Fruit fly (Drosophila melanogaster) whole organism, embryonic: Measurements from ENCODE around the gene CG9691.

ENCODE experiments used
- CG1024 ChIP-seq: fragments of 200-800 bp; sonication (Bioruptor generic); IDR thresholded peaks from 2 replicates; pipeline ENCODE4 v1.3.6; 2022; ENCODE audit warnings: missing biosample characterization, missing genetic modification characterization
- CG10274 ChIP-seq: fragments of 200-800 bp; sonication (Bioruptor generic); optimal IDR thresholded peaks from 3 replicates; lab custom pipeline; 2017; ENCODE audit warnings: missing biosample characterization, mild to moderate bottlenecking, missing genetic modification characterization
- CG11695 ChIP-seq: fragments of 200-800 bp; sonication (Bioruptor generic); IDR thresholded peaks from 3 replicates; pipeline ENCODE4 v1.3.6; 2022; ENCODE audit warnings: missing biosample characterization, missing genetic modification characterization
- CG12071 ChIP-seq: fragments of 200-800 bp; sonication (Bioruptor generic); optimal IDR thresholded peaks from 3 replicates; lab custom pipeline; 2018; ENCODE audit warnings: missing biosample characterization, mild to moderate bottlenecking, missing genetic modification characterization
- CG13624 ChIP-seq: fragments of 200-800 bp; sonication (Bioruptor generic); optimal IDR thresholded peaks from 2 replicates; lab custom pipeline; 2016; ENCODE audit warnings: missing biosample characterization, missing genetic modification characterization
- CG13894 ChIP-seq: fragments of 200-800 bp; sonication (Bioruptor generic); optimal IDR thresholded peaks from 3 replicates; lab custom pipeline; 2018; ENCODE audit warnings: missing biosample characterization, mild to moderate bottlenecking, missing genetic modification characterization, moderate library complexity
- CG15514 ChIP-seq: fragments of 200-800 bp; sonication (Bioruptor generic); optimal IDR thresholded peaks from 3 replicates; lab custom pipeline; 2017; ENCODE audit warnings: missing biosample characterization, missing genetic modification characterization, mild to moderate bottlenecking, moderate library complexity, missing genetic modification reagents
- CG31224 ChIP-seq: fragments of 200-800 bp; sonication (Bioruptor generic); IDR thresholded peaks from 2 replicates; pipeline ENCODE4 v1.3.6; 2022; ENCODE audit warnings: missing biosample characterization, missing genetic modification characterization
- CG3163 ChIP-seq: fragments of 200-800 bp; sonication (Bioruptor generic); optimal IDR thresholded peaks from 3 replicates; lab custom pipeline; 2016; ENCODE audit warnings: missing biosample characterization, missing genetic modification characterization
- CG3838 ChIP-seq: fragments of 200-800 bp; sonication (Bioruptor generic); optimal IDR thresholded peaks from 3 replicates; lab custom pipeline; 2016; ENCODE audit warnings: missing biosample characterization, missing genetic modification characterization
- CG4404 ChIP-seq: fragments of 200-800 bp; sonication (Bioruptor generic); IDR thresholded peaks from 2 replicates; pipeline ENCODE4 v1.3.6; 2022; ENCODE audit warnings: missing biosample characterization, missing genetic modification characterization
- CG7786 ChIP-seq: fragments of 200-800 bp; sonication (Bioruptor generic); optimal IDR thresholded peaks from 2 replicates; lab custom pipeline; 2016; ENCODE audit warnings: missing biosample characterization, missing genetic modification characterization
- CG8359 ChIP-seq: fragments of 200-800 bp; sonication (Bioruptor generic); optimal IDR thresholded peaks from 2 replicates; lab custom pipeline; 2017; ENCODE audit warnings: missing biosample characterization, mild to moderate bottlenecking, missing genetic modification characterization, borderline replicate concordance
- CG9932 ChIP-seq: fragments of 200-800 bp; sonication (Bioruptor generic); IDR thresholded peaks from 2 replicates; pipeline ENCODE4 v1.3.6; 2022; ENCODE audit warnings: missing biosample characterization, missing genetic modification characterization
- D19A ChIP-seq: fragments of 200-800 bp; optimal IDR thresholded peaks from 3 replicates; lab custom pipeline; 2019; ENCODE audit warnings: missing biosample characterization, mild to moderate bottlenecking, missing genetic modification characterization, moderate library complexity
- Doc3 ChIP-seq: fragments of 200-800 bp; sonication (Bioruptor generic); IDR thresholded peaks from 3 replicates; pipeline ENCODE4 v1.3.6; 2022; ENCODE audit warnings: missing biosample characterization, missing genetic modification characterization; ENCODE audit not compliant: partially characterized antibody
- Elba2 ChIP-seq: fragments of 200-800 bp; sonication (Bioruptor generic); optimal IDR thresholded peaks from 3 replicates; lab custom pipeline; 2016; ENCODE audit warnings: missing biosample characterization, missing genetic modification characterization
- Gsc ChIP-seq: fragments of 200-800 bp; sonication (Bioruptor generic); IDR thresholded peaks from 2 replicates; pipeline ENCODE4 v1.3.6; 2022; ENCODE audit warnings: missing biosample characterization, missing genetic modification characterization
- HLH4C ChIP-seq: fragments of 200-800 bp; sonication (Bioruptor generic); IDR thresholded peaks from 3 replicates; pipeline ENCODE4 v1.3.6; 2022; ENCODE audit warnings: missing biosample characterization, missing genetic modification characterization; ENCODE audit not compliant: partially characterized antibody
- HmgD ChIP-seq: fragments of 200-800 bp; sonication (Bioruptor generic); optimal IDR thresholded peaks from 3 replicates; lab custom pipeline; 2016; ENCODE audit warnings: missing biosample characterization, missing genetic modification characterization
- Hr78 ChIP-seq, 2 experiments: fragments of 200-800 bp in 1 of 2; fragments of >200 bp in 1 of 2; sonication (Bioruptor generic) in 1 of 2; optimal IDR thresholded peaks; 2 replicates each; lab custom pipeline; 2017 to 2019; ENCODE audit warnings: missing biosample characterization in 2 of 2, missing genetic modification characterization in 2 of 2, mild to moderate bottlenecking in 1 of 2, moderate library complexity in 1 of 2
- Nf-YB ChIP-seq: fragments of 200-800 bp; sonication (Bioruptor generic); optimal IDR thresholded peaks from 3 replicates; lab custom pipeline; 2019; ENCODE audit warnings: missing biosample characterization, mild to moderate bottlenecking, missing genetic modification characterization, moderate library complexity
- Tbp ChIP-seq: fragments of >200 bp; optimal IDR thresholded peaks from 2 replicates; lab custom pipeline; 2018; ENCODE audit warnings: missing biosample characterization, missing genetic modification characterization
- Trl ChIP-seq, 3 experiments: fragments of >200 bp in 2 of 3; fragments of 200-800 bp in 1 of 3; sonication (Bioruptor generic) in 1 of 3; optimal IDR thresholded peaks; 2 replicates in 1 of 3; 3 replicates in 2 of 3; lab custom pipeline; 2016 to 2017; ENCODE audit warnings: missing biosample characterization in 1 of 3, missing genetic modification characterization in 1 of 3
- Usf ChIP-seq: fragments of 200-800 bp; sonication (Bioruptor generic); optimal IDR thresholded peaks from 2 replicates; lab custom pipeline; 2017; ENCODE audit warnings: missing genotype, missing biosample characterization, missing genetic modification characterization
- ac ChIP-seq: fragments of 200-800 bp; sonication (Bioruptor generic); optimal IDR thresholded peaks from 3 replicates; lab custom pipeline; 2017; ENCODE audit warnings: missing biosample characterization, mild to moderate bottlenecking, missing genetic modification characterization
- ap ChIP-seq: fragments of 200-800 bp; sonication (Bioruptor generic); IDR thresholded peaks from 2 replicates; pipeline ENCODE4 v1.3.6; 2022; ENCODE audit warnings: missing biosample characterization, missing genetic modification characterization
- bbx ChIP-seq: fragments of 200-800 bp; sonication (Bioruptor generic); IDR thresholded peaks from 2 replicates; pipeline ENCODE4 v1.3.6; 2022; ENCODE audit warnings: missing biosample characterization, missing genetic modification characterization; ENCODE audit not compliant: partially characterized antibody
- corto ChIP-seq: fragments of 200-800 bp; sonication (Bioruptor generic); optimal IDR thresholded peaks from 2 replicates; lab custom pipeline; 2016; ENCODE audit warnings: missing biosample characterization, mild to moderate bottlenecking, missing genetic modification characterization, moderate library complexity
- disco-r ChIP-seq: fragments of 200-800 bp; sonication (Bioruptor generic); optimal IDR thresholded peaks from 2 replicates; lab custom pipeline; 2016; ENCODE audit warnings: missing biosample characterization, missing genetic modification characterization
- ems ChIP-seq: fragments of 200-800 bp; sonication (Bioruptor generic); optimal IDR thresholded peaks from 3 replicates; lab custom pipeline; 2016; ENCODE audit warnings: missing biosample characterization, missing genetic modification characterization
- gcm2 ChIP-seq: fragments of 200-800 bp; sonication (Bioruptor generic); optimal IDR thresholded peaks from 2 replicates; lab custom pipeline; 2016; ENCODE audit warnings: missing biosample characterization, missing genetic modification characterization
- gsb-n ChIP-seq: fragments of 200-800 bp; sonication (Bioruptor generic); optimal IDR thresholded peaks from 3 replicates; lab custom pipeline; 2018; ENCODE audit warnings: missing biosample characterization, mild to moderate bottlenecking, missing genetic modification characterization
- ham ChIP-seq: fragments of 200-800 bp; sonication (Bioruptor generic); IDR thresholded peaks from 2 replicates; pipeline ENCODE4 v1.3.6; 2022; ENCODE audit warnings: missing biosample characterization, missing genetic modification characterization
- inv ChIP-seq: fragments of 200-800 bp; sonication (Bioruptor generic); IDR thresholded peaks from 2 replicates; pipeline ENCODE4 v1.3.6; 2022; ENCODE audit warnings: missing biosample characterization, missing genetic modification characterization; ENCODE audit not compliant: partially characterized antibody
- lab ChIP-seq: fragments of 200-800 bp; sonication (Bioruptor generic); optimal IDR thresholded peaks from 3 replicates; lab custom pipeline; 2017; ENCODE audit warnings: missing biosample characterization, missing genetic modification characterization, mild to moderate bottlenecking, moderate library complexity, missing genetic modification reagents
- lilli ChIP-seq: fragments of 200-800 bp; sonication (Bioruptor generic); optimal IDR thresholded peaks from 3 replicates; lab custom pipeline; 2016; ENCODE audit warnings: missing biosample characterization, missing genetic modification characterization
- oc ChIP-seq: fragments of 200-800 bp; sonication (Bioruptor generic); optimal IDR thresholded peaks from 2 replicates; lab custom pipeline; 2018; ENCODE audit warnings: missing biosample characterization, mild to moderate bottlenecking, missing genetic modification characterization, moderate library complexity
- pfk ChIP-seq: fragments of 200-800 bp; sonication (Bioruptor generic); optimal IDR thresholded peaks from 2 replicates; lab custom pipeline; 2018; ENCODE audit warnings: missing biosample characterization, mild to moderate bottlenecking, missing genetic modification characterization, moderate library complexity
- pros ChIP-seq: fragments of 200-800 bp; sonication (Bioruptor generic); optimal IDR thresholded peaks from 3 replicates; lab custom pipeline; 2019; ENCODE audit warnings: missing biosample characterization, mild to moderate bottlenecking, missing genetic modification characterization, moderate library complexity
- ranshi ChIP-seq: fragments of 200-800 bp; sonication (Bioruptor generic); IDR thresholded peaks from 2 replicates; pipeline ENCODE4 v1.3.6; 2022; ENCODE audit warnings: missing biosample characterization, missing genetic modification characterization
- schlank ChIP-seq: fragments of 200-800 bp; sonication (Bioruptor generic); optimal IDR thresholded peaks from 2 replicates; lab custom pipeline; 2018; ENCODE audit warnings: missing biosample characterization, mild to moderate bottlenecking, missing genetic modification characterization
- sisA ChIP-seq: fragments of 200-800 bp; sonication (Bioruptor generic); IDR thresholded peaks from 2 replicates; pipeline ENCODE4 v1.3.6; 2022; ENCODE audit warnings: missing biosample characterization, missing genetic modification characterization
- stc ChIP-seq: fragments of 200-800 bp; sonication (Bioruptor generic); IDR thresholded peaks from 2 replicates; pipeline ENCODE4 v1.3.6; 2022; ENCODE audit warnings: missing biosample characterization, missing genetic modification characterization
- trem ChIP-seq: fragments of 200-800 bp; optimal IDR thresholded peaks from 3 replicates; lab custom pipeline; 2019; ENCODE audit warnings: missing biosample characterization, mild to moderate bottlenecking, missing genetic modification characterization, moderate library complexity
- unpg ChIP-seq: fragments of 200-800 bp; sonication (Bioruptor generic); optimal IDR thresholded peaks from 3 replicates; lab custom pipeline; 2018; ENCODE audit warnings: missing biosample characterization, mild to moderate bottlenecking, missing genetic modification characterization, moderate library complexity
- wdn ChIP-seq: fragments of 200-800 bp; sonication (Bioruptor generic); IDR thresholded peaks from 2 replicates; pipeline ENCODE4 v1.3.6; 2022; ENCODE audit warnings: missing biosample characterization, missing genetic modification characterization
- zfh2 ChIP-seq: fragments of 200-800 bp; sonication (Bioruptor generic); optimal IDR thresholded peaks from 2 replicates; lab custom pipeline; 2016; ENCODE audit warnings: missing biosample characterization, missing genetic modification characterization

The CG9691 gene

dm6 chrX:9875948-9876853 is 8.0 kb upstream of the CG9691 start, which contains the start of gene CG15247 (continued):
- TF ChIP-seq ems (GFP tag; lab: Kevin White, UChicago) = peak; percentile 47
- peak; percentile 23 for TF ChIP-seq CG13894
- peak; percentile 75; the same call in 2 of the 3 replicates for TF ChIP-seq CG11695
- no peak for TF ChIP-seq pros
- peak; percentile 79 for TF ChIP-seq CG13624 (GFP tag; lab: Kevin White, UChicago)
- TF ChIP-seq ap (GFP tag; lab: Robert Waterston, UW) = peak; percentile 70
- peak; percentile 50 for TF ChIP-seq CG7786 (GFP tag; lab: Kevin White, UChicago)
- peak; percentile 66 for TF ChIP-seq CG31224 (GFP tag; lab: Robert Waterston, UW)
- TF ChIP-seq CG3838 (GFP tag; lab: Kevin White, UChicago) = no peak
- TF ChIP-seq Elba2 (GFP tag; lab: Kevin White, UChicago) = no peak
- TF ChIP-seq CG15514 (GFP tag; lab: Kevin White, UChicago) = peak; percentile 3
- TF ChIP-seq sisA = peak; percentile 78
- TF ChIP-seq disco-r = no peak
- peak; percentile 78 for TF ChIP-seq lilli (GFP tag; lab: Kevin White, UChicago)
- TF ChIP-seq lab = peak; percentile 70
- TF ChIP-seq ranshi (GFP tag; lab: Robert Waterston, UW) = peak; percentile 79
- TF ChIP-seq bbx (GFP tag; lab: Robert Waterston, UW) = no peak
- peak; percentile 6 for TF ChIP-seq oc
- peak; percentile 66 for TF ChIP-seq zfh2 (GFP tag; lab: Kevin White, UChicago)
- peak; percentile 37 for TF ChIP-seq Usf (GFP tag; lab: Kevin White, UChicago)
- peak; percentile 31 for TF ChIP-seq Nf-YB (GFP tag; lab: Kevin White, UChicago)
- no peak for TF ChIP-seq corto (GFP tag; lab: Kevin White, UChicago)
- peak; percentile 64 for TF ChIP-seq CG4404 (GFP tag; lab: Robert Waterston, UW)
- 0 out of 2 replicates have a peak, but pooled peaks have one; percentile 16 for TF ChIP-seq ham (GFP tag; lab: Robert Waterston, UW)
- peak; percentile 45 for TF ChIP-seq D19A (tag; lab: Kevin White, UChicago)
- TF ChIP-seq gcm2 (GFP tag; lab: Kevin White, UChicago) = no peak
- no peak for TF ChIP-seq HLH4C
- TF ChIP-seq Tbp (GFP tag; lab: Kevin White, UChicago) = no peak
- peak; percentile 71 for TF ChIP-seq stc (GFP tag; lab: Robert Waterston, UW)
- TF ChIP-seq CG10274 = peak; percentile 11
- TF ChIP-seq Trl (optimal IDR thresholded peaks at IDR 0.05; lab: Kevin White, UChicago) = no peak
- TF ChIP-seq Trl (GFP tag; optimal IDR thresholded peaks at IDR 0.05; lab: Kevin White, UChicago) = peak; percentile 72
- TF ChIP-seq HmgD (GFP tag; lab: Kevin White, UChicago) = no peak
- peak; percentile 31; the same call in 1 of the 2 replicates for TF ChIP-seq Gsc (GFP tag; lab: Robert Waterston, UW)
- TF ChIP-seq CG1024 (GFP tag; lab: Robert Waterston, UW) = peak; percentile 52; the same call in 1 of the 2 replicates
- no peak for TF ChIP-seq ac (GFP tag; lab: Kevin White, UChicago)
- no peak for TF ChIP-seq inv (GFP tag; lab: Robert Waterston, UW)
- peak; percentile 24 for TF ChIP-seq CG3163 (GFP tag; lab: Kevin White, UChicago)
- peak; percentile 80 for TF ChIP-seq unpg (GFP tag; lab: Kevin White, UChicago)
- no peak for TF ChIP-seq pfk
- no peak for TF ChIP-seq CG8359
- TF ChIP-seq schlank (tag; lab: Kevin White, UChicago) = no peak
- TF ChIP-seq wdn = peak; percentile 76
- no peak for TF ChIP-seq Doc3 (GFP tag; lab: Robert Waterston, UW)
- peak; percentile 64 for TF ChIP-seq gsb-n (tag; lab: Kevin White, UChicago)
- TF ChIP-seq CG12071 = peak; percentile 37
- TF ChIP-seq trem = peak; percentile 3
- TF ChIP-seq Hr78 (GFP tag; optimal IDR thresholded peaks at IDR 0.05; lab: Kevin White, UChicago) = peak in 1 of 2 experiments; percentile 41
- TF ChIP-seq CG9932 (GFP tag; lab: Robert Waterston, UW) = peak; percentile 88
